Fruit fly (Drosophila melanogaster) whole organism, embryonic: ENCODE results near the gene Sox21a.

Experiments used
- Asciz ChIP-seq: fragments of 200-800 bp; sonication (Bioruptor generic); optimal IDR thresholded peaks from 2 replicates; lab custom pipeline; 2017; ENCODE audit warnings: missing biosample characterization, mild to moderate bottlenecking, missing genetic modification characterization, missing genetic modification reagents
- Atf6 ChIP-seq: fragments of 200-800 bp; sonication (Bioruptor generic); IDR thresholded peaks from 2 replicates; pipeline ENCODE4 v1.3.6; 2022; ENCODE audit warnings: missing biosample characterization, missing genetic modification characterization
- CG11398 ChIP-seq: fragments of 200-800 bp; sonication (Bioruptor generic); optimal IDR thresholded peaks from 2 replicates; lab custom pipeline; 2016; ENCODE audit warnings: missing biosample characterization, missing genetic modification characterization
- CG12299 ChIP-seq: fragments of 200-800 bp; sonication (Bioruptor generic); optimal IDR thresholded peaks from 2 replicates; lab custom pipeline; 2018; ENCODE audit warnings: missing biosample characterization, mild to moderate bottlenecking, missing genetic modification characterization
- CG12659 ChIP-seq: fragments of 200-800 bp; sonication (Bioruptor generic); optimal IDR thresholded peaks from 3 replicates; lab custom pipeline; 2017; ENCODE audit warnings: mild to moderate bottlenecking, missing biosample characterization, missing genetic modification reagents, missing genetic modification characterization
- CG14014 ChIP-seq: fragments of 200-800 bp; sonication (Bioruptor generic); IDR thresholded peaks from 2 replicates; pipeline ENCODE4 v1.3.6; 2022; ENCODE audit warnings: missing biosample characterization, missing genetic modification characterization
- CG16815 ChIP-seq: fragments of 200-800 bp; sonication (Bioruptor generic); optimal IDR thresholded peaks from 3 replicates; lab custom pipeline; 2017; ENCODE audit warnings: missing biosample characterization, mild to moderate bottlenecking, missing genetic modification characterization
- CG17612 ChIP-seq: fragments of 200-800 bp; sonication (Bioruptor generic); IDR thresholded peaks from 2 replicates; pipeline ENCODE4 v1.3.6; 2022; ENCODE audit warnings: missing biosample characterization, missing genetic modification characterization
- CG17802 ChIP-seq: fragments of 200-800 bp; sonication (Bioruptor generic); optimal IDR thresholded peaks from 2 replicates; lab custom pipeline; 2018; ENCODE audit warnings: missing biosample characterization, mild to moderate bottlenecking, missing genetic modification characterization, moderate library complexity
- CG18476 ChIP-seq: fragments of 200-800 bp; sonication (Bioruptor generic); optimal IDR thresholded peaks from 2 replicates; lab custom pipeline; 2016; ENCODE audit warnings: missing biosample characterization, mild to moderate bottlenecking, missing genetic modification characterization
- CG18599 ChIP-seq: fragments of 200-800 bp; sonication (Bioruptor generic); optimal IDR thresholded peaks from 3 replicates; lab custom pipeline; 2017; ENCODE audit warnings: missing biosample characterization, missing genetic modification characterization, mild to moderate bottlenecking, moderate library complexity, missing genetic modification reagents
- CG2120 ChIP-seq: fragments of 200-800 bp; sonication (Bioruptor generic); optimal IDR thresholded peaks from 3 replicates; lab custom pipeline; 2016; ENCODE audit warnings: missing biosample characterization, missing genetic modification characterization
- CG2678 ChIP-seq: fragments of 200-800 bp; sonication (Bioruptor generic); optimal IDR thresholded peaks from 3 replicates; lab custom pipeline; 2019; ENCODE audit warnings: missing biosample characterization, mild to moderate bottlenecking, missing genetic modification characterization, moderate library complexity
- CG2712 ChIP-seq: fragments of 200-800 bp; optimal IDR thresholded peaks from 3 replicates; lab custom pipeline; 2019; ENCODE audit warnings: missing biosample characterization, mild to moderate bottlenecking, missing genetic modification characterization, moderate library complexity
- CG30431 ChIP-seq: fragments of 200-800 bp; sonication (Bioruptor generic); optimal IDR thresholded peaks from 2 replicates; lab custom pipeline; 2017; ENCODE audit warnings: missing biosample characterization, missing genetic modification characterization
- CG6654 ChIP-seq: fragments of 200-800 bp; sonication (Bioruptor generic); optimal IDR thresholded peaks from 2 replicates; lab custom pipeline; 2017; ENCODE audit warnings: missing biosample characterization, mild to moderate bottlenecking, missing genetic modification characterization
- CG7556 ChIP-seq: fragments of 200-800 bp; sonication (Bioruptor generic); optimal IDR thresholded peaks from 2 replicates; lab custom pipeline; 2017; ENCODE audit warnings: missing biosample characterization, mild to moderate bottlenecking, missing genetic modification characterization
- CG8281 ChIP-seq: fragments of 200-800 bp; sonication (Bioruptor generic); optimal IDR thresholded peaks from 2 replicates; lab custom pipeline; 2018; ENCODE audit warnings: missing biosample characterization, mild to moderate bottlenecking, missing genetic modification characterization, moderate library complexity
- CG8765 ChIP-seq: fragments of 200-800 bp; sonication (Bioruptor generic); IDR thresholded peaks from 2 replicates; pipeline ENCODE4 v1.3.6; 2022; ENCODE audit warnings: missing biosample characterization, missing genetic modification characterization
- CG9932 ChIP-seq: fragments of 200-800 bp; sonication (Bioruptor generic); IDR thresholded peaks from 2 replicates; pipeline ENCODE4 v1.3.6; 2022; ENCODE audit warnings: missing biosample characterization, missing genetic modification characterization
- Chrac-16 ChIP-seq: fragments of 200-800 bp; sonication (Bioruptor generic); optimal IDR thresholded peaks from 3 replicates; lab custom pipeline; 2016; ENCODE audit warnings: missing biosample characterization, missing genetic modification characterization
- Dbx ChIP-seq: fragments of 200-800 bp; sonication (Bioruptor generic); IDR thresholded peaks from 3 replicates; pipeline ENCODE4 v1.3.6; 2022; ENCODE audit warnings: missing biosample characterization, missing genetic modification characterization
- E2f1 ChIP-seq: fragments of 200-800 bp; sonication (Bioruptor generic); IDR thresholded peaks from 2 replicates; pipeline ENCODE4 v1.3.6; 2022; ENCODE audit warnings: missing biosample characterization, missing genetic modification characterization
- Ets65A ChIP-seq: fragments of 200-800 bp; sonication (Bioruptor generic); peaks from one replicate; lab custom pipeline; 2016; ENCODE audit warnings: missing biosample characterization, missing genetic modification characterization
- HHEX ChIP-seq: fragments of 200-800 bp; sonication (Bioruptor generic); optimal IDR thresholded peaks from 3 replicates; lab custom pipeline; 2017; ENCODE audit warnings: missing biosample characterization, mild to moderate bottlenecking, missing genetic modification characterization, missing genetic modification reagents
- Hmr ChIP-seq: fragments of 200-800 bp; sonication (Bioruptor generic); optimal IDR thresholded peaks from 3 replicates; lab custom pipeline; 2017; ENCODE audit warnings: mild to moderate bottlenecking, missing biosample characterization, missing genetic modification reagents, missing genetic modification characterization
- Hr51 ChIP-seq, 2 experiments: fragments of 200-800 bp; sonication (Bioruptor generic); optimal IDR thresholded peaks; 2 replicates in 1 of 2; 3 replicates in 1 of 2; lab custom pipeline; 2016 to 2018; ENCODE audit warnings: missing biosample characterization in 2 of 2, missing genetic modification characterization in 2 of 2, mild to moderate bottlenecking in 1 of 2, moderate library complexity in 1 of 2
- Hr78 ChIP-seq, 2 experiments: fragments of 200-800 bp in 1 of 2; fragments of >200 bp in 1 of 2; sonication (Bioruptor generic) in 1 of 2; optimal IDR thresholded peaks; 2 replicates each; lab custom pipeline; 2017 to 2019; ENCODE audit warnings: missing biosample characterization in 2 of 2, missing genetic modification characterization in 2 of 2, mild to moderate bottlenecking in 1 of 2, moderate library complexity in 1 of 2
- Med ChIP-seq: fragments of 200-800 bp; sonication (Bioruptor generic); peaks from one replicate; lab custom pipeline; 2016; ENCODE audit warnings: missing biosample characterization, missing genetic modification characterization, mild to moderate bottlenecking, inconsistent platforms, moderate library complexity
- NFAT ChIP-seq: fragments of 200-800 bp; sonication (Bioruptor generic); IDR thresholded peaks from 2 replicates; pipeline ENCODE4 v1.3.6; 2022; ENCODE audit warnings: missing biosample characterization, missing genetic modification characterization
- Pdp1 ChIP-seq, 2 experiments: fragments of 200-800 bp; sonication (Bioruptor generic); optimal IDR thresholded peaks; 3 replicates each; lab custom pipeline; 2016; ENCODE audit warnings: missing biosample characterization in 2 of 2, missing genetic modification characterization in 2 of 2, mild to moderate bottlenecking in 1 of 2, moderate library complexity in 1 of 2
- Taf1 ChIP-seq: fragments of 200-800 bp; sonication (Bioruptor generic); IDR thresholded peaks from 2 replicates; pipeline ENCODE4 v1.3.6; 2022; ENCODE audit warnings: missing biosample characterization, missing genetic modification characterization
- Trl ChIP-seq, 3 experiments: fragments of >200 bp in 2 of 3; fragments of 200-800 bp in 1 of 3; sonication (Bioruptor generic) in 1 of 3; optimal IDR thresholded peaks; 2 replicates in 1 of 3; 3 replicates in 2 of 3; lab custom pipeline; 2016 to 2017; ENCODE audit warnings: missing biosample characterization in 1 of 3, missing genetic modification characterization in 1 of 3
- btn ChIP-seq: fragments of 200-800 bp; sonication (Bioruptor generic); optimal IDR thresholded peaks from 2 replicates; lab custom pipeline; 2016; ENCODE audit warnings: missing biosample characterization, missing genetic modification characterization
- cad ChIP-seq: fragments of >200 bp; optimal IDR thresholded peaks from 2 replicates; lab custom pipeline; 2017; ENCODE audit warnings: missing biosample characterization, missing genetic modification characterization
- dmrt99B ChIP-seq: fragments of 200-800 bp; sonication (Bioruptor generic); optimal IDR thresholded peaks from 2 replicates; lab custom pipeline; 2018; ENCODE audit warnings: missing biosample characterization, mild to moderate bottlenecking, missing genetic modification characterization, moderate library complexity
- emc ChIP-seq: fragments of 200-800 bp; sonication (Bioruptor generic); optimal IDR thresholded peaks from 2 replicates; lab custom pipeline; 2016; ENCODE audit warnings: missing biosample characterization, missing genetic modification characterization
- ewg ChIP-seq: fragments of 200-800 bp; sonication (Bioruptor generic); optimal IDR thresholded peaks from 3 replicates; lab custom pipeline; 2017; ENCODE audit warnings: mild to moderate bottlenecking, missing biosample characterization, missing genetic modification reagents, missing genetic modification characterization
- gce ChIP-seq: fragments of 200-800 bp; sonication (Bioruptor generic); IDR thresholded peaks from 3 replicates; pipeline ENCODE4 v1.3.6; 2022; ENCODE audit warnings: missing biosample characterization, missing genetic modification characterization
- kni ChIP-seq: fragments of 200-800 bp; sonication (Bioruptor generic); optimal IDR thresholded peaks from 3 replicates; lab custom pipeline; 2017; ENCODE audit warnings: mild to moderate bottlenecking, missing biosample characterization, missing genetic modification reagents, missing genetic modification characterization
- lab ChIP-seq: fragments of 200-800 bp; sonication (Bioruptor generic); optimal IDR thresholded peaks from 3 replicates; lab custom pipeline; 2017; ENCODE audit warnings: missing biosample characterization, missing genetic modification characterization, mild to moderate bottlenecking, moderate library complexity, missing genetic modification reagents
- oc ChIP-seq: fragments of 200-800 bp; sonication (Bioruptor generic); optimal IDR thresholded peaks from 2 replicates; lab custom pipeline; 2018; ENCODE audit warnings: missing biosample characterization, mild to moderate bottlenecking, missing genetic modification characterization, moderate library complexity
- onecut ChIP-seq: fragments of 200-800 bp; sonication (Bioruptor generic); IDR thresholded peaks from 2 replicates; pipeline ENCODE4 v1.3.6; 2022; ENCODE audit warnings: missing biosample characterization, missing genetic modification characterization
- ranshi ChIP-seq: fragments of 200-800 bp; sonication (Bioruptor generic); IDR thresholded peaks from 2 replicates; pipeline ENCODE4 v1.3.6; 2022; ENCODE audit warnings: missing biosample characterization, missing genetic modification characterization
- slbo ChIP-seq: fragments of 200-800 bp; sonication (Bioruptor generic); IDR thresholded peaks from 2 replicates; pipeline ENCODE4 v1.3.6; 2022; ENCODE audit warnings: missing biosample characterization, missing genetic modification characterization
- sna ChIP-seq: fragments of 200-800 bp; sonication (Bioruptor generic); IDR thresholded peaks from 2 replicates; pipeline ENCODE4 v1.3.6; 2022; ENCODE audit warnings: missing biosample characterization, missing genetic modification characterization; ENCODE audit not compliant: partially characterized antibody
- stwl ChIP-seq: fragments of 200-800 bp; sonication (Bioruptor generic); optimal IDR thresholded peaks from 3 replicates; lab custom pipeline; 2018; ENCODE audit warnings: missing biosample characterization, mild to moderate bottlenecking, missing genetic modification characterization, moderate library complexity
- trh ChIP-seq: fragments of 200-800 bp; sonication (Bioruptor generic); optimal IDR thresholded peaks from 2 replicates; lab custom pipeline; 2016; ENCODE audit warnings: missing biosample characterization, missing genetic modification characterization
- tx ChIP-seq: fragments of 200-800 bp; sonication (Bioruptor generic); optimal IDR thresholded peaks from 2 replicates; lab custom pipeline; 2016; ENCODE audit warnings: missing biosample characterization, missing genetic modification characterization
- yki ChIP-seq: fragments of >200 bp; optimal IDR thresholded peaks from 3 replicates; lab custom pipeline; 2018

Sox21a gene

DNA sequence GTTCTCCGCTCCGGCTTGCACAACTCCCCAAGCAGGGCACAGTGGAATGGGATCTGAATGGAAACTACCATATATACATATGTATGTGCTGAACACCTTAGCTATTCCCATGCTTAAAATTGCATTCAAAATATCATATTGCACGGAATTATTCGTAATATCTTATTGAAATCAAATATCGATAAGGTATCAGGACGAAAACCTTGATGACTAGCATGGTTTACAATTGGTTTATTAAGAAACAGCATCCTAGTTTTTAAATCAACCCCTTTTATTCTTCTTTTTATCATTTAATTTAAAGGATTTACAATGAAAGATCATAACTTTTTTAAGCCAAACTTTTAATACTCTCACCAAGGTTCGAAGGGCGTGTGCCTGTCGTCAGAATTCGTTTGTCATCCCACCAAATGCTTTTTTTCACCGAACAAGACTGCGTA is 52.6 kb downstream of the Sox21a start (continued):
- TF ChIP-seq CG12299 (tag; lab: Kevin White, UChicago) (no peak), dmrt99B (tag; lab: Kevin White, UChicago) (peak; percentile 32), Med (peak; percentile 81), HHEX (GFP tag; lab: Kevin White, UChicago) (peak; percentile 22), Hmr (GFP tag; lab: Kevin White, UChicago) (peak; percentile 12), CG7556 (GFP tag; lab: Kevin White, UChicago) (peak; percentile 35), CG9932 (peak; percentile 46), CG2120 (GFP tag; lab: Kevin White, UChicago) (peak; percentile 55), CG17802 (no peak), Atf6 (GFP tag; lab: Robert Waterston, UW) (no peak), CG12659 (GFP tag; lab: Kevin White, UChicago) (peak; percentile 21), emc (GFP tag; lab: Kevin White, UChicago) (no peak), CG18599 (GFP tag; lab: Kevin White, UChicago) (peak; percentile 31), CG8765 (no peak), yki (lab: Kevin White, UChicago) (no peak), CG18476 (no peak), cad (GFP tag; lab: Kevin White, UChicago) (no peak), CG16815 (GFP tag; lab: Kevin White, UChicago) (no peak), Hr78 (GFP tag; optimal IDR thresholded peaks at IDR 0.05; lab: Kevin White, UChicago) (no peak), slbo (GFP tag; lab: Robert Waterston, UW) (no peak; the same call in 1 of the 2 replicates), tx (GFP tag; lab: Kevin White, UChicago) (no peak), ranshi (no peak), CG14014 (GFP tag; lab: Robert Waterston, UW) (no peak), CG17612 (GFP tag; lab: Robert Waterston, UW) (0 out of 2 replicates have a peak, but pooled peaks have one; percentile 16), E2f1 (GFP tag; lab: Robert Waterston, UW) (no peak), CG6654 (GFP tag; lab: Kevin White, UChicago) (peak; percentile 18), Asciz (GFP tag; lab: Kevin White, UChicago) (peak; percentile 5), CG8281 (tag; lab: Kevin White, UChicago) (no peak), Dbx (GFP tag; lab: Robert Waterston, UW) (0 out of 3 replicates have a peak, but pooled peaks have one; percentile 30), lab (GFP tag; lab: Kevin White, UChicago) (peak; percentile 32), kni (GFP tag; lab: Kevin White, UChicago) (no peak), stwl (tag; lab: Kevin White, UChicago) (no peak), Trl (optimal IDR thresholded peaks at IDR 0.05; lab: Kevin White, UChicago) (no peak), Trl (GFP tag; optimal IDR thresholded peaks at IDR 0.05; lab: Kevin White, UChicago) (no peak), CG30431 (no peak), ewg (GFP tag; lab: Kevin White, UChicago) (no peak), gce (no peak), CG2712 (tag; lab: Kevin White, UChicago) (peak; percentile 11), Taf1 (no peak), Pdp1 (GFP tag; optimal IDR thresholded peaks at IDR 0.05; lab: Kevin White, UChicago) (peak in 1 of 2 experiments; percentile 6), onecut (GFP tag; lab: Robert Waterston, UW) (no peak), btn (GFP tag; lab: Kevin White, UChicago) (no peak), NFAT (GFP tag; lab: Robert Waterston, UW) (0 out of 2 replicates have a peak, but pooled peaks have one; percentile 17), Hr51 (GFP tag; optimal IDR thresholded peaks at IDR 0.05; lab: Kevin White, UChicago) (peak in 1 of 2 experiments; percentile 7), sna (GFP tag; lab: Robert Waterston, UW) (no peak), trh (GFP tag; lab: Kevin White, UChicago) (no peak), CG2678 (tag; lab: Kevin White, UChicago) (peak; percentile 10), CG11398 (GFP tag; lab: Kevin White, UChicago) (no peak), Chrac-16 (GFP tag; lab: Kevin White, UChicago) (no peak), Ets65A (GFP tag; lab: Kevin White, UChicago) (peak; percentile 75), oc (tag; lab: Kevin White, UChicago) (no peak)
